Worm (Caenorhabditis elegans) whole organism, dauer: ENCODE results near the gene cee-1.

Experiments
- unc-62 ChIP-seq: sonication (generic microtip); optimal IDR thresholded peaks from 2 replicates; lab custom pipeline; 2017; ENCODE audit warnings: missing biosample characterization, missing genetic modification reagents, missing genetic modification characterization

cee-1 gene

ce11 chrIII:4930154-4930679, 17.7 kb downstream of the cee-1 start, which contains the start of gene set-2:
Gene set-2, minus strand, starts transcription at chrIII:4930204.
- TF ChIP-seq unc-62 (GFP tag; lab: Kevin White, UChicago): no peak

- no peak for TF ChIP-seq unc-62 (GFP tag; lab: Kevin White, UChicago)
These were observed 19.8 kb downstream of the cee-1 start, which contains the start of the genes C26E6.12 and eri-9 for ce11 chrIII:4932203-4932699. Gene C26E6.12, minus strand, starts transcription at chrIII:4932253. Gene eri-9, plus strand, starts transcription at chrIII:4932450.

DNA sequence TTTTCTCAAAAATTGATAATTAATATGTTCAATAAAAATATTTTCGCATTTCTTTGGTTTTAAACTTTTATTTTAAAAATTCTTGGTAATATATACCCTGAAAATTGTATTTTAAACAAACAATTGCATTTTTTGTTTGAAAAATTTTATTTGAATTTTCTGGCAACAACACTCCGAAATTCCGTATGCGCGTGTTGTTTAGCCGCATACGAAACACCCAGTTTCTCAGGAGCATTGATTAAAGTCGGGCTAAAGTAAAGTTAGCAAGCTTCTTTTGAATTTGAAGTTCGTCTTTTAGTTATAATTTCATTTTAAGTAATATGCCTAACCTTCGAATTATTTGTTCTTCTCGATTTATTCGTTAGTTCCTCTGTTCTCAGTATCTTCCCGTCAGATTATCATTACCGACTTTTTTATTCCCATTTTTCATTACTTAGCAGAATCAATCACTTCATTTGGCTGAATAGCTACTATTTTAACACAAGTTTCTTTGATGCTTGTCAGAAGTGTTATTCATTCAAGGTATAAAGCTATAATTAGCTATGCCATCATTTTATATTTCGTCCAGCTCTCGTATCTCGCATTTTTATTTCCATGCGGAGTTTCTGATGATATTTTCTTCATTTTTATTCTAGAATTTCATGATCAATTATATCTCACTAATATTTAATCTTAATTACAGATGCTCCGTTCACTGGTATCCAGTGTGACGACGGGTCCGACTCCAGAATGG, 22.6 kb downstream of the cee-1 start, which contains the start of gene mrps-18C:
TSS of gene mrps-18C (plus strand) at position 683 of the 733 bp plus-strand sequence.
- no peak for TF ChIP-seq unc-62 (GFP tag; lab: Kevin White, UChicago)

DNA sequence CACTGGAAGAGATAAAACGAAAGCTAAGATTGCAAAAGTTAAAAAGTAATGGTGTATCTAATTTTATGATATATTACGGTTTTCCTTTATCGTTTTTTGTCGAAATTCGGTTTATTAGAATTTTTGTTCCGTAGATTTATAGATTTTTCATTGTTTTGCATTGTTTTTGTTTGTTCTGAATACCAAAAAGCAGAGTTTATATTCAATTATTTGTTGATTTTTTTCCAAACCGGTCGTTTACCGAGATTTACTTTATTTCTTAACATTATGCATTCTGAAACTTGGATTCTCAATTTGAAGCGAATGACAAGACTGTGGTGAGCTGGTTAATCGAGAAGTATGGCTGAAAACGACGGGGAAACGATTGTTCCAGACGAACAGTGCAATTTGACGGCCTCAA, 24.5 kb downstream of the cee-1 start, which contains the start of gene fsn-1:
TSS of gene fsn-1 (plus strand) at position 301 of the 400 bp plus-strand sequence.
- no peak for TF ChIP-seq unc-62 (GFP tag; lab: Kevin White, UChicago)

- no peak for TF ChIP-seq unc-62 (GFP tag; lab: Kevin White, UChicago)
These were observed 26.8 kb downstream of the cee-1 start, which contains the start of gene rpb-2 for ce11 chrIII:4939267-4939666. Gene rpb-2, plus strand, starts transcription at chrIII:4939567.

ce11 chrIII:4944213-4944612, 31.7 kb downstream of the cee-1 start, which contains the start of gene ntl-9:
Gene ntl-9, plus strand, starts transcription at chrIII:4944513.
- no peak for TF ChIP-seq unc-62 (GFP tag; lab: Kevin White, UChicago)

DNA sequence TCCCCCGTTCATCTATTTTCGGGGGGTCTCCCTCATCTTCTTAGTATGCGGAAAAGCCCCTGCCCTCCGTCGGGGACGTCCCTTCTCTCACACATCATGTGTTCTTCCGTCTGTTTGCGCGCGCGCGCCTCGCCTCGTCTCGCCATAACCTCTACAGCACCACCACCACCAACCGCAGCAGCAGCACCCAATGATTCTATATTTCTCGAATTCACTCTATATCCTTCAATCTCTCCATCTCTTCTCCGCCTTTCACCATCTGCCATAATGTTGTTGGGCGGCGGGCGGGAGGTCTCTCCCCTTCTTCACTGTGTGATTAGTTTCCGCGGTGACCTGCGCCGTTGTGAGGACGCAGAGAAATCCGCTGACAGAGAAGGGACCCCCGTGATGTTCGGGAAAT, 34.9 kb downstream of the cee-1 start:
- TF ChIP-seq unc-62 (GFP tag; lab: Kevin White, UChicago): no peak

DNA sequence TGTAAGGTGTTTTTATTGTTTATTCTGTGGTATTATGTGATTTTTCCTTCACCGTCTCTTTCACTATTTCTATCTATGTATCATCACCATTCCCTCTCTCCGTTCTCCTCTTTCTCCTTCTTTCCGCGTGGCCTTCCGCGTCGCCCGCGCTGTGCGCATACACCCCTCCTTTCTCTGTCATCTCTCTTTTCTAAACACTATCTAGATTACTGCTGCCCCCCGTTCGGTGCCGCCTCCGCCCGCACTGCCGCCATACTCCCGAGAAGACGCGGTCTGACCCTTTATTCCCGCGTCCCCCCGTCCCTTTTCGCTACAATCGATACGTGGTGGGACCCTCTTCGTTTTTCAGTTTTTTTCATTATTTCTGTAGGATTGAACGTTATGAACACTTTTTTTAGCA, 36.1 kb downstream of the cee-1 start:
- TF ChIP-seq unc-62 (GFP tag; lab: Kevin White, UChicago): no peak

DNA sequence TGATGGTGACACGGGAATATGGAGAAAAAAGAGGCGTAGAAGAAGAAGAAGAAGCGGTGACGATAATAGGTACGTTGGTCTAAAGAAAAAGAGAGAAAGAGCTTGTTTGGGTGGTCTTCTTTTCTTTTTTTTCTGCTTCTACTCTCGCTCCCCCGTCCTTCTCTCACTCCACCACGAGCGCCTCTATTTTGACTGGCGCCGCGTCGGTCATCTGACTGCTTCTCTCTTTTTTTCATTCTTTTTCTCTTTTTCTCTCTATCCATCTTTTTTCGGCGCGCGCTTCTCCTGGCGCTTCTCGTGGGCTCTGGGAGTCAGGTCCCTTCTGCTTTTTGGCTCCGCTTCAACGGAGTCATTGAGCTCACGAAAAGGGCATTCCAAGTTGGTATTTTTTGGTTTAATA, 37.8 kb downstream of the cee-1 start:
- no peak for TF ChIP-seq unc-62 (GFP tag; lab: Kevin White, UChicago)

ce11 chrIII:4951210-4951609, 38.7 kb downstream of the cee-1 start:
- TF ChIP-seq unc-62 (GFP tag; lab: Kevin White, UChicago): no peak

ce11 chrIII:4951824-4952223, 39.3 kb downstream of the cee-1 start, which contains the start of gene flh-2:
Gene flh-2, plus strand, starts transcription at chrIII:4952124.
- TF ChIP-seq unc-62 (GFP tag; lab: Kevin White, UChicago): no peak

- no peak for TF ChIP-seq unc-62 (GFP tag; lab: Kevin White, UChicago)
These were observed 40.5 kb downstream of the cee-1 start for ce11 chrIII:4952970-4953369.

- no peak for TF ChIP-seq unc-62 (GFP tag; lab: Kevin White, UChicago)
These were observed 44.1 kb downstream of the cee-1 start, which contains the start of gene C26E6.1 for ce11 chrIII:4956566-4956965. Gene C26E6.1, plus strand, starts transcription at chrIII:4956866.

ce11 chrIII:4960204-4960603, 47.7 kb downstream of the cee-1 start, which contains the start of gene C27F2.4:
Gene C27F2.4, minus strand, starts transcription at chrIII:4960304.
- no peak for TF ChIP-seq unc-62 (GFP tag; lab: Kevin White, UChicago)

DNA sequence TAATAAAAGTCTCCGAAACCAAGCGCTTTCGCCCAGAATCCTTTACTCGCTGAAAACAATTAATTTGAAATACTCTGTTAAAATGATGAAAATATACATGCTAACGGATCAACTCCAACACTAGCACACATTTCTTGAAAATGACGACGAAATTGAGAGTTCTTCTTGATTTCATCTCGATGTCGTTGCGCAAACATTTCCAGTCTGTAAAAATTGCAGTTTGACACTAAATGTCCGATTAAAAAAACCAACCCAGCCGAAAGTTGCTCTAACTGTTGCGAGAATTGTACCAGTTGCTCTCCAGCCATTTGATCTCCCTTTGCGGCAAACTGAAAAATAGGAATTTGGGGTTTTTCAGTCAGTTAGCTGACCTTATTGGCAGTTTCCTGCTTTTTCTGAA, 48.8 kb downstream of the cee-1 start:
- TF ChIP-seq unc-62 (GFP tag; lab: Kevin White, UChicago): no peak

ce11 chrIII:4962393-4962792, 49.9 kb downstream of the cee-1 start, which contains the start of gene vps-22:
Gene vps-22, minus strand, starts transcription at chrIII:4962493.
- TF ChIP-seq unc-62 (GFP tag; lab: Kevin White, UChicago): no peak
